Fruit fly (Drosophila melanogaster): Measurements from ENCODE around the gene Rnf146.

Gene Rnf146

dm6 chr3L:19632766-19633632, 9.6 kb downstream of the Rnf146 start:
- TF ChIP-seq kay (GFP tag; ENCODE audit: borderline replicate concordance) (peak; percentile 79), Hr96 (GFP tag; optimal IDR thresholded peaks at IDR 0.05) (peak; percentile 70), cic (GFP tag; optimal IDR thresholded peaks at IDR 0.05) (peak; percentile 90), CG7101 (tag; optimal IDR thresholded peaks at IDR 0.05) (peak; percentile 65), cnc (optimal IDR thresholded peaks at IDR 0.05) (no peak), CG12768 (GFP tag; optimal IDR thresholded peaks at IDR 0.05) (peak; percentile 43), pad (GFP tag; optimal IDR thresholded peaks at IDR 0.05) (peak; percentile 97), toe (GFP tag; optimal IDR thresholded peaks at IDR 0.05) (peak; percentile 58), Clk (GFP tag; optimal IDR thresholded peaks at IDR 0.05) (no peak), CG11617 (GFP tag; optimal IDR thresholded peaks at IDR 0.05) (peak; percentile 60), tj (GFP tag; optimal IDR thresholded peaks at IDR 0.05) (peak; percentile 91), Crg-1 (GFP tag; optimal IDR thresholded peaks at IDR 0.05) (peak; percentile 22), bab1 (GFP tag; optimal IDR thresholded peaks at IDR 0.05) (peak; percentile 83), Mnt (GFP tag; optimal IDR thresholded peaks at IDR 0.05) (peak; percentile 67), CG1620 (GFP tag; optimal IDR thresholded peaks at IDR 0.05) (peak; percentile 74), CG7045 (GFP tag; optimal IDR thresholded peaks at IDR 0.05) (peak; percentile 41), ovo (GFP tag; optimal IDR thresholded peaks at IDR 0.05) (peak; percentile 84), CG5204 (GFP tag; optimal IDR thresholded peaks at IDR 0.05) (peak; percentile 63), CG33017 (tag; optimal IDR thresholded peaks at IDR 0.05) (peak; percentile 35), CG14711 (tag; optimal IDR thresholded peaks at IDR 0.05) (peak; percentile 70)

dm6 chr3L:19631867-19632266, 10.7 kb downstream of the Rnf146 start:
- TF ChIP-seq pad (GFP tag; optimal IDR thresholded peaks at IDR 0.05): peak; percentile 77
- TF ChIP-seq CG5204 (GFP tag; optimal IDR thresholded peaks at IDR 0.05): no peak

dm6 chr3L:19630701-19631100, 11.9 kb downstream of the Rnf146 start:
- TF ChIP-seq Clk (GFP tag; optimal IDR thresholded peaks at IDR 0.05): peak; percentile 41
- TF ChIP-seq CG33017 (tag; optimal IDR thresholded peaks at IDR 0.05): peak; percentile 48
- no peak for TF ChIP-seq bab1 (GFP tag; optimal IDR thresholded peaks at IDR 0.05)
- peak; percentile 6 for TF ChIP-seq CG14711 (tag; optimal IDR thresholded peaks at IDR 0.05)
- no peak for TF ChIP-seq toe (GFP tag; optimal IDR thresholded peaks at IDR 0.05)
- peak; percentile 50 for TF ChIP-seq Crg-1 (GFP tag; optimal IDR thresholded peaks at IDR 0.05)
- peak; percentile 16 for TF ChIP-seq CG7101 (tag; optimal IDR thresholded peaks at IDR 0.05)
- peak; percentile 95 for TF ChIP-seq kay (GFP tag; ENCODE audit: borderline replicate concordance)
- peak; percentile 28 for TF ChIP-seq Hr96 (GFP tag; optimal IDR thresholded peaks at IDR 0.05)
- no peak for TF ChIP-seq CG1620 (GFP tag; optimal IDR thresholded peaks at IDR 0.05)
- peak; percentile 77 for TF ChIP-seq CG12768 (GFP tag; optimal IDR thresholded peaks at IDR 0.05)
- TF ChIP-seq Mnt (GFP tag; optimal IDR thresholded peaks at IDR 0.05): peak; percentile 60
- peak; percentile 48 for TF ChIP-seq CG7045 (GFP tag; optimal IDR thresholded peaks at IDR 0.05)
- TF ChIP-seq cnc (optimal IDR thresholded peaks at IDR 0.05): no peak
- TF ChIP-seq CG5204 (GFP tag; optimal IDR thresholded peaks at IDR 0.05): no peak
- peak; percentile 38 for TF ChIP-seq ovo (GFP tag; optimal IDR thresholded peaks at IDR 0.05)
- peak; percentile 30 for TF ChIP-seq tj (GFP tag; optimal IDR thresholded peaks at IDR 0.05)
- TF ChIP-seq pad (GFP tag; optimal IDR thresholded peaks at IDR 0.05): peak; percentile 5
- TF ChIP-seq CG11617 (GFP tag; optimal IDR thresholded peaks at IDR 0.05): peak; percentile 60
- peak; percentile 90 for TF ChIP-seq cic (GFP tag; optimal IDR thresholded peaks at IDR 0.05)

dm6 chr3L:19618072-19618958, 24.3 kb downstream of the Rnf146 start, which contains the start of gene asf1:
asf1 (plus strand) TSS chr3L:19618894.
- TF ChIP-seq CG12768 (GFP tag; optimal IDR thresholded peaks at IDR 0.05) (no peak), Mnt (GFP tag; optimal IDR thresholded peaks at IDR 0.05) (peak; percentile 23), CG1620 (GFP tag; optimal IDR thresholded peaks at IDR 0.05) (no peak), ovo (GFP tag; optimal IDR thresholded peaks at IDR 0.05) (peak; percentile 2), CG14711 (tag; optimal IDR thresholded peaks at IDR 0.05) (peak; percentile 2), tj (GFP tag; optimal IDR thresholded peaks at IDR 0.05) (peak; percentile 70), CG7101 (tag; optimal IDR thresholded peaks at IDR 0.05) (peak; percentile 15), CG5204 (GFP tag; optimal IDR thresholded peaks at IDR 0.05) (no peak), Crg-1 (GFP tag; optimal IDR thresholded peaks at IDR 0.05) (peak; percentile 9), cic (GFP tag; optimal IDR thresholded peaks at IDR 0.05) (peak; percentile 46), CG11617 (GFP tag; optimal IDR thresholded peaks at IDR 0.05) (peak; percentile 26)

dm6 chr3L:19612172-19612571, 30.4 kb downstream of the Rnf146 start, which contains the start of the genes Lon and PIG-F:
Lon (minus strand) TSS chr3L:19612199.
PIG-F (plus strand) TSS chr3L:19612455.
- TF ChIP-seq CG7045 (GFP tag; optimal IDR thresholded peaks at IDR 0.05): peak; percentile 99
- TF ChIP-seq cnc (optimal IDR thresholded peaks at IDR 0.05): no peak
- peak; percentile 99 for TF ChIP-seq CG7101 (tag; optimal IDR thresholded peaks at IDR 0.05)
- peak; percentile 99 for TF ChIP-seq CG11617 (GFP tag; optimal IDR thresholded peaks at IDR 0.05)
- peak; percentile 96 for TF ChIP-seq CG14711 (tag; optimal IDR thresholded peaks at IDR 0.05)
- peak; percentile 99 for TF ChIP-seq CG12768 (GFP tag; optimal IDR thresholded peaks at IDR 0.05)
- peak; percentile 89 for TF ChIP-seq tj (GFP tag; optimal IDR thresholded peaks at IDR 0.05)
- TF ChIP-seq kay (GFP tag; ENCODE audit: borderline replicate concordance): peak; percentile 99
- peak; percentile 99 for TF ChIP-seq Hr96 (GFP tag; optimal IDR thresholded peaks at IDR 0.05)
- TF ChIP-seq bab1 (GFP tag; optimal IDR thresholded peaks at IDR 0.05): peak; percentile 98
- TF ChIP-seq CG5204 (GFP tag; optimal IDR thresholded peaks at IDR 0.05): peak; percentile 99
- TF ChIP-seq toe (GFP tag; optimal IDR thresholded peaks at IDR 0.05): peak; percentile 100
- TF ChIP-seq Clk (GFP tag; optimal IDR thresholded peaks at IDR 0.05): peak; percentile 99
- TF ChIP-seq Crg-1 (GFP tag; optimal IDR thresholded peaks at IDR 0.05): peak; percentile 99
- peak; percentile 86 for TF ChIP-seq cic (GFP tag; optimal IDR thresholded peaks at IDR 0.05)
- peak; percentile 99 for TF ChIP-seq CG1620 (GFP tag; optimal IDR thresholded peaks at IDR 0.05)
- peak; percentile 94 for TF ChIP-seq pad (GFP tag; optimal IDR thresholded peaks at IDR 0.05)
- peak; percentile 98 for TF ChIP-seq CG33017 (tag; optimal IDR thresholded peaks at IDR 0.05)
- peak; percentile 97 for TF ChIP-seq Mnt (GFP tag; optimal IDR thresholded peaks at IDR 0.05)
- peak; percentile 99 for TF ChIP-seq ovo (GFP tag; optimal IDR thresholded peaks at IDR 0.05)

All from whole organism, adult.